Worm (Caenorhabditis elegans) whole organism, L1 larva: ENCODE results near the gene Y37E11AL.3.

Experiments
- C16A3.4 ChIP-seq: fragments of 150-350 bp; optimal IDR thresholded peaks from 2 replicates; lab custom pipeline; 2014; ENCODE audit warnings: missing biosample characterization, missing genetic modification characterization
- C34B4.2 ChIP-seq: sonication (generic microtip); optimal IDR thresholded peaks from 2 replicates; lab custom pipeline; 2017; ENCODE audit warnings: mild to moderate bottlenecking, missing genetic modification characterization, missing compliant biosample characterization
- F16B12.6 ChIP-seq: fragments of 150-350 bp; optimal IDR thresholded peaks from 2 replicates; lab custom pipeline; 2014; ENCODE audit warnings: missing biosample characterization, missing genetic modification characterization
- Y116A8C.19 ChIP-seq: sonication (generic microtip); optimal IDR thresholded peaks from 2 replicates; lab custom pipeline; 2016; ENCODE audit warnings: missing compliant biosample characterization, missing genetic modification characterization, borderline replicate concordance
- aha-1 ChIP-seq: fragments of 150-350 bp; optimal IDR thresholded peaks from 2 replicates; lab custom pipeline; 2014; ENCODE audit warnings: missing biosample characterization, missing genetic modification characterization
- alr-1 ChIP-seq: fragments of 200-800 bp; sonication (Bioruptor generic); optimal IDR thresholded peaks from 2 replicates; lab custom pipeline; 2018; ENCODE audit warnings: borderline replicate concordance, mild to moderate bottlenecking, missing genetic modification characterization, missing compliant biosample characterization
- aly-2 ChIP-seq: fragments of 150-350 bp; optimal IDR thresholded peaks from 2 replicates; lab custom pipeline; 2014; ENCODE audit warnings: missing biosample characterization, missing genetic modification characterization
- blmp-1 ChIP-seq: fragments of 150-350 bp; optimal IDR thresholded peaks from 2 replicates; lab custom pipeline; 2014; ENCODE audit warnings: missing biosample characterization, missing genetic modification characterization
- ceh-8 ChIP-seq: fragments of 200-800 bp; sonication (Bioruptor generic); optimal IDR thresholded peaks from 2 replicates; lab custom pipeline; 2018; ENCODE audit warnings: mild to moderate bottlenecking, missing genetic modification characterization, moderate library complexity, missing compliant biosample characterization
- ces-1 ChIP-seq: fragments of 150-350 bp; optimal IDR thresholded peaks from 2 replicates; lab custom pipeline; 2014; ENCODE audit warnings: missing biosample characterization, missing genetic modification reagents, missing genetic modification characterization
- dpl-1 ChIP-seq, 3 experiments: fragments of 150-350 bp in 2 of 3; sonication (generic microtip) in 1 of 3; optimal IDR thresholded peaks; 2 replicates each; lab custom pipeline; 2014 to 2017; ENCODE audit warnings: missing biosample characterization in 3 of 3, missing genetic modification characterization in 3 of 3, missing genetic modification reagents in 3 of 3
- dsc-1 ChIP-seq: sonication (generic microtip); optimal IDR thresholded peaks from 2 replicates; lab custom pipeline; 2016; ENCODE audit warnings: mild to moderate bottlenecking, missing genetic modification characterization, missing compliant biosample characterization
- efl-1 ChIP-seq, 4 experiments: fragments of 150-350 bp; optimal IDR thresholded peaks in 3 of 4; peaks in 1 of 4; 1 replicate in 1 of 4; 2 replicates in 3 of 4; lab custom pipeline; 2014; ENCODE audit warnings: missing biosample characterization in 2 of 4, missing genetic modification characterization in 2 of 4, missing genetic modification reagents in 2 of 4
- egl-27 ChIP-seq, 2 experiments: fragments of 150-350 bp in 1 of 2; sonication (generic microtip); optimal IDR thresholded peaks; 3 replicates each; lab custom pipeline; 2017 to 2018; ENCODE audit warnings: missing biosample characterization in 2 of 2, missing genetic modification characterization in 2 of 2, missing genetic modification reagents in 2 of 2
- elt-2 ChIP-seq: sonication (generic microtip); optimal IDR thresholded peaks from 2 replicates; lab custom pipeline; 2016; ENCODE audit warnings: missing genetic modification characterization, mild to moderate bottlenecking, inconsistent platforms, missing compliant biosample characterization, missing genetic modification reagents
- elt-3 ChIP-seq, 6 experiments: fragments of 150-350 bp in 1 of 6; sonication (generic microtip); optimal IDR thresholded peaks; 2 replicates each; lab custom pipeline; 2017 to 2018; ENCODE audit warnings: missing biosample characterization in 6 of 6, missing genetic modification characterization in 6 of 6, inconsistent platforms in 1 of 6
- fkh-8 ChIP-seq: sonication (generic microtip); optimal IDR thresholded peaks from 2 replicates; lab custom pipeline; 2016; ENCODE audit warnings: mild to moderate bottlenecking, missing genetic modification characterization, missing compliant biosample characterization
- fos-1 ChIP-seq: fragments of 150-350 bp; optimal IDR thresholded peaks from 2 replicates; lab custom pipeline; 2014; ENCODE audit warnings: missing biosample characterization, missing genetic modification characterization
- hlh-17 ChIP-seq: fragments of 200-800 bp; sonication (Bioruptor generic); optimal IDR thresholded peaks from 2 replicates; lab custom pipeline; 2018; ENCODE audit warnings: missing genetic modification characterization, mild to moderate bottlenecking, missing compliant biosample characterization, moderate library complexity, borderline replicate concordance
- hlh-4 ChIP-seq: sonication (generic microtip); optimal IDR thresholded peaks from 2 replicates; lab custom pipeline; 2016; ENCODE audit warnings: mild to moderate bottlenecking, missing genetic modification characterization, missing compliant biosample characterization
- hpl-2 ChIP-seq: fragments of 150-350 bp; optimal IDR thresholded peaks from 2 replicates; lab custom pipeline; 2014; ENCODE audit warnings: missing biosample characterization, missing genetic modification reagents, missing genetic modification characterization
- irx-1 ChIP-seq: sonication (generic microtip); optimal IDR thresholded peaks from 2 replicates; lab custom pipeline; 2016; ENCODE audit warnings: missing genetic modification characterization, missing compliant biosample characterization
- jun-1 ChIP-seq: fragments of 150-350 bp; optimal IDR thresholded peaks from 2 replicates; lab custom pipeline; 2014; ENCODE audit warnings: missing biosample characterization, missing genetic modification reagents, missing genetic modification characterization
- lin-15B ChIP-seq: fragments of 150-350 bp; sonication (generic microtip); optimal IDR thresholded peaks from 3 replicates; lab custom pipeline; 2014; ENCODE audit warnings: missing biosample characterization, missing genetic modification characterization
- lin-39 ChIP-seq: fragments of 150-350 bp; optimal IDR thresholded peaks from 2 replicates; lab custom pipeline; 2014; ENCODE audit warnings: missing biosample characterization, missing genetic modification reagents, missing genetic modification characterization
- lir-3 ChIP-seq: sonication (generic microtip); optimal IDR thresholded peaks from 2 replicates; lab custom pipeline; 2016; ENCODE audit warnings: mild to moderate bottlenecking, missing genetic modification characterization, moderate library complexity, missing compliant biosample characterization; ENCODE audit not compliant: poor library complexity
- lsy-2 ChIP-seq, 2 experiments: fragments of 150-350 bp; optimal IDR thresholded peaks; 2 replicates each; lab custom pipeline; 2014; ENCODE audit warnings: missing biosample characterization in 2 of 2, missing genetic modification characterization in 2 of 2
- mef-2 ChIP-seq: fragments of 150-350 bp; optimal IDR thresholded peaks from 2 replicates; lab custom pipeline; 2014; ENCODE audit warnings: missing biosample characterization, missing genetic modification characterization
- mep-1 ChIP-seq: fragments of 150-350 bp; optimal IDR thresholded peaks from 2 replicates; lab custom pipeline; 2014; ENCODE audit warnings: missing biosample characterization, missing genetic modification characterization
- nhr-11 ChIP-seq: fragments of 150-350 bp; optimal IDR thresholded peaks from 2 replicates; lab custom pipeline; 2014; ENCODE audit warnings: missing biosample characterization, missing genetic modification characterization
- nhr-19 ChIP-seq: fragments of 200-800 bp; sonication (Bioruptor generic); conservative IDR thresholded peaks from 2 replicates; pipeline ENCODE4 v1.3.6; 2022; ENCODE audit warnings: missing genetic modification characterization, missing compliant biosample characterization
- nhr-28 ChIP-seq: fragments of 150-350 bp; optimal IDR thresholded peaks from 2 replicates; lab custom pipeline; 2014; ENCODE audit warnings: missing biosample characterization, missing genetic modification characterization
- nhr-71 ChIP-seq: sonication (generic microtip); optimal IDR thresholded peaks from 2 replicates; lab custom pipeline; 2016; ENCODE audit warnings: mild to moderate bottlenecking, missing genetic modification characterization, moderate library complexity, missing compliant biosample characterization
- nhr-77 ChIP-seq: fragments of 150-350 bp; optimal IDR thresholded peaks from 2 replicates; lab custom pipeline; 2014; ENCODE audit warnings: missing biosample characterization, missing genetic modification characterization
- nhr-84 ChIP-seq: sonication (generic microtip); optimal IDR thresholded peaks from 2 replicates; lab custom pipeline; 2017; ENCODE audit warnings: missing biosample characterization, missing genetic modification characterization
- nhr-90 ChIP-seq: sonication (generic microtip); optimal IDR thresholded peaks from 2 replicates; lab custom pipeline; 2016; ENCODE audit warnings: mild to moderate bottlenecking, missing genetic modification characterization, missing compliant biosample characterization; ENCODE audit not compliant: poor library complexity
- pax-3 ChIP-seq: fragments of 200-800 bp; sonication (Bioruptor generic); optimal IDR thresholded peaks from 2 replicates; lab custom pipeline; 2018; ENCODE audit warnings: mild to moderate bottlenecking, missing genetic modification characterization, moderate library complexity, missing compliant biosample characterization
- pqm-1 ChIP-seq: sonication (generic microtip); optimal IDR thresholded peaks from 3 replicates; lab custom pipeline; 2017; ENCODE audit warnings: missing biosample characterization, missing genetic modification characterization
- rnt-1 ChIP-seq: sonication (generic microtip); optimal IDR thresholded peaks from 2 replicates; lab custom pipeline; 2016; ENCODE audit warnings: mild to moderate bottlenecking, missing genetic modification characterization, moderate library complexity, missing compliant biosample characterization
- skn-1 ChIP-seq: fragments of 150-350 bp; optimal IDR thresholded peaks from 2 replicates; lab custom pipeline; 2014; ENCODE audit warnings: missing biosample characterization, missing genetic modification characterization
- snpc-4 ChIP-seq: fragments of 150-350 bp; optimal IDR thresholded peaks from 2 replicates; lab custom pipeline; 2014; ENCODE audit warnings: missing biosample characterization, missing genetic modification characterization
- sox-4 ChIP-seq: sonication (generic microtip); optimal IDR thresholded peaks from 2 replicates; lab custom pipeline; 2016; ENCODE audit warnings: missing genetic modification characterization, missing compliant biosample characterization
- sptf-1 ChIP-seq: fragments of 150-350 bp; optimal IDR thresholded peaks from 2 replicates; lab custom pipeline; 2014; ENCODE audit warnings: missing biosample characterization, missing genetic modification characterization
- sup-37 ChIP-seq: fragments of 200-800 bp; sonication (Bioruptor generic); optimal IDR thresholded peaks from 2 replicates; lab custom pipeline; 2018; ENCODE audit warnings: mild to moderate bottlenecking, missing genetic modification characterization, missing compliant biosample characterization
- tbx-2 ChIP-seq: sonication (generic microtip); optimal IDR thresholded peaks from 2 replicates; lab custom pipeline; 2016; ENCODE audit warnings: missing genetic modification characterization, missing compliant biosample characterization
- unc-130 ChIP-seq: fragments of 150-350 bp; optimal IDR thresholded peaks from 2 replicates; lab custom pipeline; 2017; ENCODE audit warnings: missing biosample characterization, missing genetic modification characterization, inconsistent platforms
- unc-62 ChIP-seq: fragments of 150-350 bp; optimal IDR thresholded peaks from 2 replicates; lab custom pipeline; 2014; ENCODE audit warnings: missing biosample characterization, missing genetic modification reagents, missing genetic modification characterization
- unc-86 ChIP-seq: sonication (generic microtip); optimal IDR thresholded peaks from 2 replicates; lab custom pipeline; 2016; ENCODE audit warnings: missing genetic modification characterization, missing compliant biosample characterization
- vab-15 ChIP-seq: sonication (generic microtip); optimal IDR thresholded peaks from 2 replicates; lab custom pipeline; 2017; ENCODE audit warnings: missing genotype, mild to moderate bottlenecking, missing genetic modification characterization, missing compliant biosample characterization
- zag-1 ChIP-seq: fragments of 150-350 bp; optimal IDR thresholded peaks from 2 replicates; lab custom pipeline; 2014; ENCODE audit warnings: missing biosample characterization, missing genetic modification characterization
- zip-4 ChIP-seq: fragments of 200-800 bp; sonication (Bioruptor generic); optimal IDR thresholded peaks from 2 replicates; lab custom pipeline; 2018; ENCODE audit warnings: mild to moderate bottlenecking, missing genetic modification characterization, moderate library complexity, missing compliant biosample characterization
- ztf-11 ChIP-seq, 2 experiments: sonication (generic microtip); optimal IDR thresholded peaks; 2 replicates each; lab custom pipeline; 2016 to 2017; ENCODE audit warnings: missing genetic modification characterization in 2 of 2, missing biosample characterization in 1 of 2, missing compliant biosample characterization in 1 of 2

Gene Y37E11AL.3

DNA sequence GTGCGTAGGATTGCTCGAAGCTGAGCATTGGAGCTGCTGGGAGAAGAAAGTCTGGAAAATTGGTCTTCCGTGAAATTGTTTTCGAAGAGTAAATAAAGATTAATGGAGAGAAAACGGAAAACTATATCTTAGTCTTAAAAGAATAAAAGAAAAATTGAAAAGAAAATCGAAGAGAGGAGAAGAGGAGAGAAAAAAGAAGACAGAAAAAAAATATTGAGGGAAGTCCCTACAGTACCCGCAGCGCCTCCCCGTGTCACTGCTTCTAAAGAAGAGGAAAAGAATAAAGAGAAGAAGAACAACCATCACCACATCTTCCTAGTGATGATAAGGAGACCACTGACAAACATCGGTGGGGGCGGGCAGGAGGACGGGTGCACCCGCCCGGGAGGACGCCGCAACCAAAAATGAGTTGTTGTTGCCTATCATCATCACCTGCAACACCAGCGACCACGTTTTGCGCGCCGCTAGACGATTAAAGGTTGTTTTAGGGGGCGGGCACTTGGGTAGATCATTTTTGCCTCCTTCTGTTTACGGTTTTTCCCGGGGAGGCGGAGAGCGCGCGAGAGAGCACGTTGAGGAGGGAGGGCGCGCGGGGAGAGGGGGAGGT, 46.0 kb upstream of the Y37E11AL.3 start, which contains the start of gene CC8.2:
CC8.2 (minus strand) TSS at position 51 of the 607 bp plus-strand sequence.
- TF ChIP-seq fkh-8 (tag; lab: Kevin White, UChicago) (no peak), hpl-2 (no peak), sup-37 (GFP tag; lab: Kevin White, UChicago) (peak; percentile 6), elt-2 (tag; lab: Kevin White, UChicago) (no peak), hlh-17 (GFP tag; lab: Kevin White, UChicago) (no peak), unc-86 (tag; lab: Kevin White, UChicago) (no peak), fos-1 (tag; lab: Kevin White, UChicago) (no peak), rnt-1 (tag; lab: Kevin White, UChicago) (no peak), alr-1 (tag; lab: Kevin White, UChicago) (no peak), jun-1 (no peak), ceh-8 (GFP tag; lab: Kevin White, UChicago) (peak; percentile 22), nhr-28 (tag; lab: Kevin White, UChicago) (no peak), nhr-71 (tag; lab: Kevin White, UChicago) (peak; percentile 73), egl-27 (tag; optimal IDR thresholded peaks at IDR 0.05; lab: Kevin White, UChicago) (no peak), lin-39 (no peak), nhr-84 (tag; lab: Kevin White, UChicago) (no peak), dpl-1 (GFP tag; optimal IDR thresholded peaks at IDR 0.05; lab: Kevin White, UChicago) (peak; percentile 9 to 50 (median 27)), Y116A8C.19 (no peak), mef-2 (tag; lab: Kevin White, UChicago) (no peak), nhr-11 (no peak), tbx-2 (tag; lab: Kevin White, UChicago) (peak; percentile 63), skn-1 (no peak), nhr-90 (tag; lab: Kevin White, UChicago) (peak; percentile 74), efl-1 (optimal IDR thresholded peaks at IDR 0.05; lab: Kevin White, UChicago) (peak in 1 of 2 experiments; percentile 0), efl-1 (GFP tag; optimal IDR thresholded peaks at IDR 0.05 in 1 of 2; lab: Kevin White, UChicago) (no peak), zip-4 (GFP tag; lab: Kevin White, UChicago) (no peak), aha-1 (tag; lab: Kevin White, UChicago) (no peak), vab-15 (tag; lab: Kevin White, UChicago) (no peak), irx-1 (tag; lab: Kevin White, UChicago) (no peak), ces-1 (GFP tag; lab: Kevin White, UChicago) (no peak), C34B4.2 (no peak), nhr-19 (peak; percentile 45), aly-2 (tag; lab: Kevin White, UChicago) (no peak), blmp-1 (peak; percentile 55), lir-3 (tag; lab: Kevin White, UChicago) (no peak), unc-130 (tag; lab: Kevin White, UChicago) (peak; percentile 45), mep-1 (tag; lab: Kevin White, UChicago) (no peak), nhr-77 (tag; lab: Kevin White, UChicago) (no peak), elt-3 (tag; optimal IDR thresholded peaks at IDR 0.05; lab: Kevin White, UChicago) (peak in 4 of 6 experiments; percentile 5 to 84 (median 61)), hlh-4 (tag; lab: Kevin White, UChicago) (no peak), dsc-1 (tag; lab: Kevin White, UChicago) (no peak), C16A3.4 (peak; percentile 17), pax-3 (tag; lab: Kevin White, UChicago) (no peak), unc-62 (no peak), pqm-1 (tag; lab: Kevin White, UChicago) (no peak), F16B12.6 (tag; lab: Kevin White, UChicago) (no peak), lsy-2 (tag; optimal IDR thresholded peaks at IDR 0.05; lab: Kevin White, UChicago) (peak; percentile 17 to 50), sox-4 (tag; lab: Kevin White, UChicago) (no peak), zag-1 (tag; lab: Kevin White, UChicago) (no peak), ztf-11 (tag; optimal IDR thresholded peaks at IDR 0.05; lab: Kevin White, UChicago) (no peak), snpc-4 (tag; lab: Kevin White, UChicago) (no peak), lin-15B (tag; lab: Kevin White, UChicago) (no peak), sptf-1 (tag; lab: Kevin White, UChicago) (no peak)
